Worm (Caenorhabditis elegans): Measurements from ENCODE around the gene C17A2.7.

C17A2.7 gene

ce11 chrII:3795323-3795722 lies 47.9 kb downstream of the C17A2.7 start, which contains the start of gene Y8A9A.2:
Gene Y8A9A.2 (plus strand): TSS chrII:3795623.
- TF ChIP-seq W03F9.2 (tag; optimal IDR thresholded peaks at IDR 0.05): no peak
- TF ChIP-seq him-1 (tag; optimal IDR thresholded peaks at IDR 0.05): no peak
- TF ChIP-seq dao-5 (tag; optimal IDR thresholded peaks at IDR 0.05): no peak

ce11 chrII:3793336-3793735 lies 49.9 kb downstream of the C17A2.7 start, which contains the start of gene fbxb-99:
Gene fbxb-99 (minus strand): TSS chrII:3793436.
- no peak for TF ChIP-seq him-1 (tag; optimal IDR thresholded peaks at IDR 0.05)
- no peak for TF ChIP-seq dao-5 (tag; optimal IDR thresholded peaks at IDR 0.05)
- TF ChIP-seq W03F9.2 (tag; optimal IDR thresholded peaks at IDR 0.05): no peak
